Worm (Caenorhabditis elegans) whole organism, L3 larva: ENCODE results near the gene C03A3.1.

Experiments used
- R02D3.7 ChIP-seq: fragments of 150-350 bp; optimal IDR thresholded peaks from 2 replicates; lab custom pipeline; 2014; ENCODE audit warnings: missing biosample characterization, missing genetic modification characterization
- ZK546.5 ChIP-seq: sonication (generic microtip); optimal IDR thresholded peaks from 2 replicates; lab custom pipeline; 2017; ENCODE audit warnings: missing biosample characterization, missing genetic modification characterization
- aly-2 ChIP-seq: fragments of 150-350 bp; optimal IDR thresholded peaks from 2 replicates; lab custom pipeline; 2014; ENCODE audit warnings: missing biosample characterization, missing genetic modification characterization
- ama-1 ChIP-seq: fragments of 150-350 bp; optimal IDR thresholded peaks from 2 replicates; lab custom pipeline; 2018
- ceh-16 ChIP-seq: sonication (generic microtip); optimal IDR thresholded peaks from 2 replicates; lab custom pipeline; 2017; ENCODE audit warnings: missing biosample characterization, missing genetic modification characterization
- ceh-28 ChIP-seq: fragments of 150-350 bp; optimal IDR thresholded peaks from 2 replicates; lab custom pipeline; 2014; ENCODE audit warnings: missing biosample characterization, missing genetic modification reagents, missing genetic modification characterization
- ceh-82 ChIP-seq: fragments of 150-350 bp; optimal IDR thresholded peaks from 2 replicates; lab custom pipeline; 2014; ENCODE audit warnings: missing biosample characterization, missing genetic modification characterization
- ceh-9 ChIP-seq: sonication (generic microtip); optimal IDR thresholded peaks from 2 replicates; lab custom pipeline; 2018; ENCODE audit warnings: missing biosample characterization, missing genetic modification characterization
- daf-12 ChIP-seq: fragments of 150-350 bp; optimal IDR thresholded peaks from 2 replicates; lab custom pipeline; 2014; ENCODE audit warnings: missing biosample characterization, missing genetic modification reagents, missing genetic modification characterization
- egl-27 ChIP-seq: sonication (generic microtip); optimal IDR thresholded peaks from 4 replicates; lab custom pipeline; 2017; ENCODE audit warnings: missing biosample characterization, missing genetic modification reagents, missing genetic modification characterization
- egl-5 ChIP-seq: fragments of 150-350 bp; optimal IDR thresholded peaks from 2 replicates; lab custom pipeline; 2017; ENCODE audit warnings: missing biosample characterization, missing genetic modification reagents, missing genetic modification characterization, inconsistent platforms
- elt-1 ChIP-seq: fragments of 150-350 bp; optimal IDR thresholded peaks from 2 replicates; lab custom pipeline; 2014; ENCODE audit warnings: missing biosample characterization, missing genetic modification characterization
- elt-2 ChIP-seq: sonication (generic microtip); optimal IDR thresholded peaks from 2 replicates; lab custom pipeline; 2016; ENCODE audit warnings: missing genetic modification reagents, mild to moderate bottlenecking, missing genetic modification characterization, missing compliant biosample characterization
- elt-3 ChIP-seq, 3 experiments: fragments of 150-350 bp in 1 of 3; sonication (generic microtip) in 2 of 3; optimal IDR thresholded peaks; 2 replicates in 2 of 3; 4 replicates in 1 of 3; lab custom pipeline; 2014 to 2017; ENCODE audit warnings: missing biosample characterization in 3 of 3, missing genetic modification characterization in 3 of 3
- eor-1 ChIP-seq, 2 experiments: fragments of 150-350 bp; optimal IDR thresholded peaks; 2 replicates each; lab custom pipeline; 2014 to 2018; ENCODE audit warnings: missing biosample characterization in 2 of 2, missing genetic modification characterization in 2 of 2
- fkh-10 ChIP-seq: sonication (generic microtip); optimal IDR thresholded peaks from 2 replicates; lab custom pipeline; 2017; ENCODE audit warnings: missing biosample characterization, missing genetic modification reagents, missing genetic modification characterization
- fkh-2 ChIP-seq: fragments of 150-350 bp; optimal IDR thresholded peaks from 2 replicates; lab custom pipeline; 2014; ENCODE audit warnings: missing biosample characterization, missing genetic modification reagents, missing genetic modification characterization
- fos-1 ChIP-seq: fragments of 150-350 bp; optimal IDR thresholded peaks from 2 replicates; lab custom pipeline; 2014; ENCODE audit warnings: missing biosample characterization, missing genetic modification characterization
- hmg-11 ChIP-seq: sonication (generic microtip); optimal IDR thresholded peaks from 2 replicates; lab custom pipeline; 2016; ENCODE audit warnings: missing genetic modification characterization, missing compliant biosample characterization
- jun-1 ChIP-seq: fragments of 150-350 bp; optimal IDR thresholded peaks from 2 replicates; lab custom pipeline; 2014; ENCODE audit warnings: missing biosample characterization, missing genetic modification reagents, missing genetic modification characterization
- lin-15B ChIP-seq: fragments of 150-350 bp; optimal IDR thresholded peaks from 2 replicates; lab custom pipeline; 2014; ENCODE audit warnings: missing biosample characterization, missing genetic modification characterization
- lin-39 ChIP-seq: fragments of 150-350 bp; optimal IDR thresholded peaks from 2 replicates; lab custom pipeline; 2018; ENCODE audit warnings: missing biosample characterization, missing genetic modification reagents, missing genetic modification characterization
- lsy-12 ChIP-seq: sonication (generic microtip); optimal IDR thresholded peaks from 2 replicates; lab custom pipeline; 2016; ENCODE audit warnings: mild to moderate bottlenecking, missing genetic modification characterization, missing compliant biosample characterization
- mdl-1 ChIP-seq: fragments of 150-350 bp; optimal IDR thresholded peaks from 2 replicates; lab custom pipeline; 2014; ENCODE audit warnings: missing biosample characterization, missing genetic modification characterization
- mml-1 ChIP-seq: fragments of 150-350 bp; sonication (generic microtip); optimal IDR thresholded peaks from 3 replicates; lab custom pipeline; 2014; ENCODE audit warnings: missing biosample characterization, missing genetic modification characterization
- nfya-1 ChIP-seq: sonication (generic microtip); optimal IDR thresholded peaks from 2 replicates; lab custom pipeline; 2017; ENCODE audit warnings: missing genetic modification characterization, mild to moderate bottlenecking, missing compliant biosample characterization, antibody characterized with exemption, moderate library complexity; ENCODE audit not compliant: insufficient read depth
- nhr-11 ChIP-seq: fragments of 150-350 bp; optimal IDR thresholded peaks from 2 replicates; lab custom pipeline; 2014; ENCODE audit warnings: missing biosample characterization, missing genetic modification characterization
- nhr-12 ChIP-seq: fragments of 150-350 bp; optimal IDR thresholded peaks from 2 replicates; lab custom pipeline; 2014; ENCODE audit warnings: missing biosample characterization, missing genetic modification characterization
- nhr-23 ChIP-seq: fragments of 150-350 bp; optimal IDR thresholded peaks from 2 replicates; lab custom pipeline; 2014; ENCODE audit warnings: missing biosample characterization, missing genetic modification reagents, missing genetic modification characterization
- nhr-237 ChIP-seq: fragments of 150-350 bp; optimal IDR thresholded peaks from 2 replicates; lab custom pipeline; 2014; ENCODE audit warnings: missing biosample characterization, missing genetic modification characterization
- nhr-25 ChIP-seq: sonication (generic microtip); optimal IDR thresholded peaks from 2 replicates; lab custom pipeline; 2017; ENCODE audit warnings: missing biosample characterization, missing genetic modification characterization
- nhr-28 ChIP-seq: fragments of 150-350 bp; optimal IDR thresholded peaks from 2 replicates; lab custom pipeline; 2014; ENCODE audit warnings: missing biosample characterization, missing genetic modification characterization
- nhr-43 ChIP-seq: sonication (generic microtip); optimal IDR thresholded peaks from 2 replicates; lab custom pipeline; 2016; ENCODE audit warnings: mild to moderate bottlenecking, missing genetic modification characterization, missing compliant biosample characterization; ENCODE audit not compliant: poor library complexity, severe bottlenecking
- nhr-67 ChIP-seq: fragments of 150-350 bp; optimal IDR thresholded peaks from 2 replicates; lab custom pipeline; 2014; ENCODE audit warnings: missing biosample characterization, missing genetic modification characterization
- nhr-76 ChIP-seq: fragments of 150-350 bp; sonication (generic microtip); optimal IDR thresholded peaks from 5 replicates; lab custom pipeline; 2014; ENCODE audit warnings: missing biosample characterization, missing genetic modification characterization
- nhr-77 ChIP-seq: fragments of 150-350 bp; optimal IDR thresholded peaks from 2 replicates; lab custom pipeline; 2014; ENCODE audit warnings: missing biosample characterization, missing genetic modification characterization
- pha-4 ChIP-seq: fragments of 150-350 bp; optimal IDR thresholded peaks from 2 replicates; lab custom pipeline; 2014; ENCODE audit warnings: missing biosample characterization, missing genetic modification reagents, missing genetic modification characterization
- pqm-1 ChIP-seq: fragments of 150-350 bp; optimal IDR thresholded peaks from 2 replicates; lab custom pipeline; 2017; ENCODE audit warnings: missing biosample characterization, missing genetic modification characterization, inconsistent platforms
- sea-2 ChIP-seq: fragments of 150-350 bp; sonication (generic microtip); optimal IDR thresholded peaks from 4 replicates; lab custom pipeline; 2014; ENCODE audit warnings: missing biosample characterization, missing genetic modification reagents, missing genetic modification characterization
- skn-1 ChIP-seq: fragments of 150-350 bp; optimal IDR thresholded peaks from 2 replicates; lab custom pipeline; 2014; ENCODE audit warnings: missing biosample characterization, missing genetic modification characterization
- snpc-4 ChIP-seq: fragments of 150-350 bp; optimal IDR thresholded peaks from 2 replicates; lab custom pipeline; 2014; ENCODE audit warnings: missing biosample characterization, missing genetic modification characterization
- tbx-2 ChIP-seq: sonication (generic microtip); optimal IDR thresholded peaks from 2 replicates; lab custom pipeline; 2016; ENCODE audit warnings: mild to moderate bottlenecking, missing genetic modification characterization, missing compliant biosample characterization
- unc-39 ChIP-seq: sonication (generic microtip); optimal IDR thresholded peaks from 4 replicates; lab custom pipeline; 2017; ENCODE audit warnings: missing biosample characterization, missing genetic modification characterization
- unc-62 ChIP-seq: fragments of 150-350 bp; sonication (generic microtip); optimal IDR thresholded peaks from 4 replicates; lab custom pipeline; 2014; ENCODE audit warnings: missing biosample characterization, missing genetic modification reagents, missing genetic modification characterization
- zag-1 ChIP-seq: fragments of 150-350 bp; optimal IDR thresholded peaks from 2 replicates; lab custom pipeline; 2014; ENCODE audit warnings: missing biosample characterization, missing genetic modification characterization
- ztf-11 ChIP-seq: fragments of 150-350 bp; optimal IDR thresholded peaks from 2 replicates; lab custom pipeline; 2014; ENCODE audit warnings: missing biosample characterization, missing genetic modification characterization
- ztf-4 ChIP-seq: fragments of 150-350 bp; optimal IDR thresholded peaks from 2 replicates; lab custom pipeline; 2014; ENCODE audit warnings: missing biosample characterization, missing genetic modification characterization

The C03A3.1 gene

ce11 chrX:11262319-11263074, 5.3 kb downstream of the C03A3.1 start, which contains the start of gene C03A3.2:
Gene C03A3.2, plus strand, starts transcription at chrX:11262848.
- TF ChIP-seq ama-1 (lab: Kevin White, UChicago) (no peak), nhr-25 (tag; lab: Kevin White, UChicago) (peak; percentile 83), skn-1 (tag; lab: Kevin White, UChicago) (no peak), zag-1 (tag; lab: Kevin White, UChicago) (no peak), ceh-16 (tag; lab: Kevin White, UChicago) (no peak), nhr-67 (tag; lab: Kevin White, UChicago) (no peak), lin-15B (peak; percentile 78), snpc-4 (tag; lab: Kevin White, UChicago) (peak; percentile 5), eor-1 (tag; optimal IDR thresholded peaks at IDR 0.05; lab: Kevin White, UChicago) (no peak), ztf-4 (tag; lab: Kevin White, UChicago) (no peak), nhr-43 (tag; lab: Kevin White, UChicago) (no peak), nhr-77 (no peak), pqm-1 (tag; lab: Kevin White, UChicago) (peak; percentile 85), ceh-9 (tag; lab: Kevin White, UChicago) (no peak), nhr-237 (tag; lab: Kevin White, UChicago) (no peak), fos-1 (tag; lab: Kevin White, UChicago) (no peak), ceh-82 (tag; lab: Kevin White, UChicago) (no peak), egl-27 (tag; lab: Kevin White, UChicago) (peak; percentile 23), fkh-10 (GFP tag; lab: Kevin White, UChicago) (peak; percentile 17), elt-1 (peak; percentile 42), mml-1 (no peak), fkh-2 (tag; lab: Kevin White, UChicago) (no peak), ceh-28 (tag; lab: Kevin White, UChicago) (no peak), elt-3 (tag; optimal IDR thresholded peaks at IDR 0.05; lab: Kevin White, UChicago) (no peak), hmg-11 (tag; lab: Kevin White, UChicago) (peak; percentile 84), nhr-12 (tag; lab: Kevin White, UChicago) (no peak), sea-2 (GFP tag; lab: Kevin White, UChicago) (no peak), egl-5 (peak; percentile 95), nhr-76 (no peak), aly-2 (tag; lab: Kevin White, UChicago) (no peak), nhr-28 (tag; lab: Kevin White, UChicago) (no peak), ZK546.5 (tag; lab: Kevin White, UChicago) (no peak), pha-4 (tag; lab: Kevin White, UChicago) (peak; percentile 43), unc-62 (GFP tag; lab: Kevin White, UChicago) (no peak), R02D3.7 (tag; lab: Kevin White, UChicago) (no peak), lsy-12 (tag; lab: Kevin White, UChicago) (no peak), unc-39 (tag; lab: Kevin White, UChicago) (no peak), lin-39 (tag; lab: Kevin White, UChicago) (peak; percentile 98), nfya-1 (peak; percentile 88), daf-12 (tag; lab: Kevin White, UChicago) (no peak), nhr-11 (tag; lab: Kevin White, UChicago) (no peak), jun-1 (no peak), tbx-2 (peak; percentile 19), ztf-11 (no peak), mdl-1 (no peak), nhr-23 (tag; lab: Kevin White, UChicago) (peak; percentile 54), elt-2 (tag; lab: Kevin White, UChicago) (peak; percentile 43)
